Worm (Caenorhabditis elegans) whole organism, early embryonic: ENCODE measurements around the gene F12A10.6.

Experiments
- B0310.2 ChIP-seq: sonication (generic microtip); optimal IDR thresholded peaks from 2 replicates; lab custom pipeline; 2016; ENCODE audit warnings: mild to moderate bottlenecking, missing genetic modification characterization, missing compliant biosample characterization
- F13C5.2 ChIP-seq: sonication (generic microtip); optimal IDR thresholded peaks from 2 replicates; lab custom pipeline; 2017; ENCODE audit warnings: mild to moderate bottlenecking, missing genetic modification characterization, inconsistent platforms, missing compliant biosample characterization
- aly-1 ChIP-seq: sonication (generic microtip); optimal IDR thresholded peaks from 2 replicates; lab custom pipeline; 2016; ENCODE audit warnings: missing genetic modification characterization, missing compliant biosample characterization
- ama-1 ChIP-seq: fragments of 150-350 bp; optimal IDR thresholded peaks from 2 replicates; lab custom pipeline; 2014
- ceh-13 ChIP-seq: fragments of 200-800 bp; sonication (Bioruptor generic); optimal IDR thresholded peaks from 2 replicates; lab custom pipeline; 2018; ENCODE audit warnings: mild to moderate bottlenecking, missing genetic modification characterization, missing compliant biosample characterization
- ceh-36 ChIP-seq: sonication (generic microtip); optimal IDR thresholded peaks from 2 replicates; lab custom pipeline; 2016; ENCODE audit warnings: missing genetic modification characterization, inconsistent platforms, missing compliant biosample characterization
- ets-7 ChIP-seq: sonication (generic microtip); optimal IDR thresholded peaks from 2 replicates; lab custom pipeline; 2016; ENCODE audit warnings: missing genotype, missing genetic modification characterization, missing compliant biosample characterization
- flt-1 ChIP-seq: fragments of 200-800 bp; sonication (Bioruptor generic); IDR thresholded peaks from 2 replicates; pipeline ENCODE4 v1.3.6; 2022; ENCODE audit warnings: missing genetic modification characterization, missing compliant biosample characterization
- hmbx-1 ChIP-seq: sonication (generic microtip); optimal IDR thresholded peaks from 2 replicates; lab custom pipeline; 2016; ENCODE audit warnings: mild to moderate bottlenecking, missing genetic modification characterization, missing compliant biosample characterization
- hmg-4 ChIP-seq: fragments of 200-800 bp; sonication (Bioruptor generic); optimal IDR thresholded peaks from 2 replicates; lab custom pipeline; 2018; ENCODE audit warnings: mild to moderate bottlenecking, missing genetic modification characterization, missing compliant biosample characterization
- hnd-1 ChIP-seq: sonication (generic microtip); optimal IDR thresholded peaks from 2 replicates; lab custom pipeline; 2016; ENCODE audit warnings: missing genetic modification characterization, missing compliant biosample characterization
- pes-1 ChIP-seq: fragments of 200-800 bp; sonication (Bioruptor generic); IDR thresholded peaks from 2 replicates; pipeline ENCODE4 v1.3.6; 2022; ENCODE audit warnings: missing genetic modification reagents, missing genetic modification characterization, missing compliant biosample characterization
- scrt-1 ChIP-seq: fragments of 200-800 bp; sonication (Bioruptor generic); IDR thresholded peaks from 2 replicates; pipeline ENCODE4 v1.3.6; 2022; ENCODE audit warnings: missing genetic modification characterization, missing compliant biosample characterization
- sea-1 ChIP-seq: fragments of 200-800 bp; sonication (Bioruptor generic); conservative IDR thresholded peaks from 2 replicates; pipeline ENCODE4 v1.3.6; 2022; ENCODE audit warnings: missing genetic modification characterization, missing compliant biosample characterization
- tbx-11 ChIP-seq: fragments of 200-800 bp; sonication (Bioruptor generic); IDR thresholded peaks from 2 replicates; pipeline ENCODE4 v1.3.6; 2022; ENCODE audit warnings: missing genetic modification characterization, missing compliant biosample characterization
- tbx-37 ChIP-seq: fragments of 200-800 bp; sonication (Bioruptor generic); conservative IDR thresholded peaks from 2 replicates; pipeline ENCODE4 v1.3.6; 2022; ENCODE audit warnings: missing genetic modification reagents, missing genetic modification characterization, missing compliant biosample characterization
- tra-4 ChIP-seq: sonication (generic microtip); optimal IDR thresholded peaks from 2 replicates; lab custom pipeline; 2017; ENCODE audit warnings: missing genetic modification characterization, missing compliant biosample characterization

F12A10.6 gene

DNA sequence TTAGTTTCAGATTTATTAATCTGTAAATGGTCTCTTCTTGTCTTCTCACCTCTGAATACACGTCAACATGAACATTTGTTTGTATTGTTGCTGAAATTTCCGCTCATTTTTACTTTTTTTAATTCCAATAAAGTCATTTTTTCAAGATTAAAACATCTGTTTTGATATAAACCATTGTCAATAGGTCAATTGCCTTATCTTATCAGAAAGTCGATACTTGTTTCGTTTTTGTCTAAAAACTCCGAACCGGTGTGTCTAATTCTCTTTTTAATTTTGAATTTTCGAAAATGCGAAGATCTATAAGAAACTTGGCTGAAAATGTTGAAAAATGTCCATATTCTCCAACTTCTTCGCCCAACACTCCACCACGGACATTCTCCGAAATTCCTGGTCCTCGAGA is 9.5 kb upstream of the F12A10.6 start, which contains the start of gene cyp-44A1:
Gene cyp-44A1, plus strand, starts transcription at position 285 of the 400 bp plus-strand sequence.
- no peak for TF ChIP-seq scrt-1 (GFP tag; lab: Robert Waterston, UW)
- TF ChIP-seq tbx-11 (GFP tag; lab: Robert Waterston, UW): no peak
- TF ChIP-seq tra-4 (tag; lab: Kevin White, UChicago): no peak
- TF ChIP-seq hmg-4 (GFP tag; lab: Kevin White, UChicago): no peak
- TF ChIP-seq hnd-1 (tag; lab: Kevin White, UChicago): no peak
- TF ChIP-seq ceh-36: no peak
- TF ChIP-seq ets-7 (tag; lab: Kevin White, UChicago): no peak
- no peak for TF ChIP-seq pes-1
- TF ChIP-seq aly-1 (tag; lab: Kevin White, UChicago): no peak
- no peak for TF ChIP-seq flt-1 (GFP tag; lab: Robert Waterston, UW)

DNA sequence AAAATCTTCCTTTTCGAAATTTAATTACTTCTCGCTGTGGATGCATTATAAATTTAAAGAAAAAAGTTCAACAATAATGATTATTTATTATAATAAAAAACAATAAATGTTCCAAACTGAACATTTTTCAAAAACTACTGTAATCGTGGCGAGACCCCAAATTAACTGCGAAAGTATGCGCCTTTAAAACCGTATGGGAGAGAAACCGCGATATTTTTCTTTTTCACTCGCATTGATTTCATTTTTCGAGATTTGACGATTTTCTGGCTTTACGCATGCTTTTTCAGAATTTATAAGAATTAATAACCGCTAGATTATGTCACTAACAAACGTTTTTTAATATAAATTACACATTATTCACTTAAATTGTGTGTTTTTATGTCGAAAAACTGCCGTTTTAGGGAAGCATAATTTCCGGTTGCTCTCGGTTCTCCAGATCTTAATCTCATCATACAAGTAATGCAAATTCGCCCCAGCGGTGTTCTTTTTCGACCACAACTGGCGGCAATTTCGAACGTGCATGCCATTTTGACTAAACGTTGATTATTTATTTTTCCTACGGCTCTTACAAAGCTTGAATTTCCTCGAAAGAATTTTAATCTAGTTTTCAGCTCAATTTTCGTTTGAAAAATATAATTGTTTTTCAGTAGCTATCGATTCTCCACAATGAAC is 6.8 kb upstream of the F12A10.6 start, which contains the start of gene F12A10.8:
Gene F12A10.8, minus strand, starts transcription at position 79 of the 672 bp plus-strand sequence.
- TF ChIP-seq hnd-1 (tag; lab: Kevin White, UChicago) (no peak), B0310.2 (tag; lab: Kevin White, UChicago) (no peak), hmg-4 (GFP tag; lab: Kevin White, UChicago) (no peak), pes-1 (no peak), ama-1 (no peak), ceh-13 (GFP tag; lab: Kevin White, UChicago) (no peak), flt-1 (GFP tag; lab: Robert Waterston, UW) (no peak), sea-1 (no peak), tbx-37 (GFP tag; lab: Robert Waterston, UW) (no peak), F13C5.2 (tag; lab: Kevin White, UChicago) (no peak), tra-4 (tag; lab: Kevin White, UChicago) (no peak), ets-7 (tag; lab: Kevin White, UChicago) (no peak), tbx-11 (GFP tag; lab: Robert Waterston, UW) (no peak), scrt-1 (GFP tag; lab: Robert Waterston, UW) (no peak)

- TF ChIP-seq hmbx-1 (no peak), hmg-4 (GFP tag; lab: Kevin White, UChicago) (no peak), sea-1 (no peak), ceh-13 (GFP tag; lab: Kevin White, UChicago) (no peak), scrt-1 (GFP tag; lab: Robert Waterston, UW) (no peak), tra-4 (tag; lab: Kevin White, UChicago) (no peak), tbx-11 (GFP tag; lab: Robert Waterston, UW) (no peak), aly-1 (tag; lab: Kevin White, UChicago) (no peak), F13C5.2 (tag; lab: Kevin White, UChicago) (no peak), ceh-36 (no peak), ets-7 (tag; lab: Kevin White, UChicago) (no peak), pes-1 (no peak), tbx-37 (GFP tag; lab: Robert Waterston, UW) (no peak), flt-1 (GFP tag; lab: Robert Waterston, UW) (no peak), ama-1 (no peak), B0310.2 (tag; lab: Kevin White, UChicago) (no peak), hnd-1 (tag; lab: Kevin White, UChicago) (no peak)
Observed at ce11 chrII:5500470-5500869, 6.2 kb upstream of the F12A10.6 start, which contains the start of gene fzy-1. Gene fzy-1, plus strand, starts transcription at chrII:5500770.

DNA sequence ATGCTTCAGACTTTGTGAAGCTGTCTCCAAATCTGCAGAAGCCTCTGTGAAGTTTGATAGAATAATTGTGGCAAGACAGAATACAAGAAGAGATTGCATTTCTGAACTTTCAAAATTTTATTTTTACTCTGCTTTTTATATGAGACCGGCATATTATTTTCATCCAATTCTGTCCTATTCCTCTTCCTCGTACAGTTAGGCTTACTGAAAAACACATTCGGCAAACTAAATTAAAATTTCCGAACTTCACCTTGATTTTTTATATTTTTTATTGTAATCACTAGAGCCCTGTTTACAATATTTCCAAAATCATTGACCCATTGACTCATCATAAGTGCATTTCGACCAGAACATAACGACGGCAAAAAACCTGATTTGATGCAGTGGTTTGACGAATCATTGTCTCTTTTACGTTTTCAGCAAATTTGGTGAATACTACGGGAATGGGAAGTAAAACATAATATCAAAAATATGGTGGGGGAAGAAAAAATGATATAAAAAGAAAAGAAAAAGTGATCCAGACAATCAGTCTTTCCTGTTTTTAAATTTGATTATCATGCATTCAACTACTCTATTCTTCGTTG is 3.9 kb upstream of the F12A10.6 start, which contains the start of the genes suex-1 and F12A10.9:
Gene suex-1, minus strand, starts transcription at position 101 of the 584 bp plus-strand sequence.
Gene F12A10.9, plus strand, starts transcription at position 534 of the 584 bp plus-strand sequence.
- TF ChIP-seq ets-7 (tag; lab: Kevin White, UChicago): no peak
- TF ChIP-seq hmbx-1: no peak
- no peak for TF ChIP-seq pes-1
- no peak for TF ChIP-seq ama-1
- TF ChIP-seq B0310.2 (tag; lab: Kevin White, UChicago): no peak
- TF ChIP-seq hmg-4 (GFP tag; lab: Kevin White, UChicago): no peak
- TF ChIP-seq hnd-1 (tag; lab: Kevin White, UChicago): no peak
- no peak for TF ChIP-seq tbx-11 (GFP tag; lab: Robert Waterston, UW)
- no peak for TF ChIP-seq aly-1 (tag; lab: Kevin White, UChicago)
- TF ChIP-seq ceh-13 (GFP tag; lab: Kevin White, UChicago): no peak
- TF ChIP-seq scrt-1 (GFP tag; lab: Robert Waterston, UW): no peak
- TF ChIP-seq tbx-37 (GFP tag; lab: Robert Waterston, UW): no peak
- TF ChIP-seq F13C5.2 (tag; lab: Kevin White, UChicago): no peak
- no peak for TF ChIP-seq ceh-36
- no peak for TF ChIP-seq flt-1 (GFP tag; lab: Robert Waterston, UW)
- TF ChIP-seq tra-4 (tag; lab: Kevin White, UChicago): no peak
- TF ChIP-seq sea-1: no peak

DNA sequence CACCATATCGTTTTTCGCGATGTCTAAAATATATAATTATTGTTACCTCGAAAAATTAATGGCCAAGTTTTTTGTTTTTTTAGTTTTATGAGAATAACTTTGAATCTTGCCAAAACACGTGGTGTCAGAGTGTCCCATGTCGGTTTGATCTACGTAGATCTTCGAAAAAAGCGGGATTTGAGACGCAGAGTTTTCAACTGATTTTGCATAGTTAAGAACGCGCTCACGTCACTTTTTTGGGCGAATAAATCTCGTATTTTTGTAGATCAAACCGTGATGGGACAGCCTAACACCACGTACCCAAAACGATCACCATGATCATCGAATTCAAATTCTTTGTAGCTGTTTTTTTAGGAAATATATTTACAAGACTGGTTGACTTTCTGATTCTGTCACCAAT is 3.2 kb upstream of the F12A10.6 start:
- TF ChIP-seq tra-4 (tag; lab: Kevin White, UChicago) (no peak), B0310.2 (tag; lab: Kevin White, UChicago) (no peak), sea-1 (no peak)

DNA sequence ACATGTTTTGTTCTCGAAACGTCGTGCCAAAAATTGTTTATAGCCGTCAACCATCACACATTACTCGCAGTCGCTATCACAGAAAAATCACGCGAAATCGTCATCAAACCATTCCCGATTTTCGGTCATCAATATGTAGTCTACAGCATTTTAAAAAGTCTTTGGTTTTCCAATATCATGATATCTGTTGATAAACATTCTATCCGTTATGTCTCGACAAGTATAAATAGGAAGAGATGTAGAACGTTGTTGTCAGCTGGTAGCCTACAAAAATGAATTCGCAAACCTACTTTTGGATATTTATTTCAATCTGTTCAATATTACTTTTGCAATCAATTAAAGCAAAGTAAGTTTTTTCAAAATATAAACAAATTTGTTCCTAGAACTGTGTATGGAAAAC is 2.1 kb upstream of the F12A10.6 start, which contains the start of gene F12A10.1:
Gene F12A10.1, plus strand, starts transcription at position 166 of the 400 bp plus-strand sequence.
- TF ChIP-seq ceh-13 (GFP tag; lab: Kevin White, UChicago): no peak
- TF ChIP-seq aly-1 (tag; lab: Kevin White, UChicago): no peak
- TF ChIP-seq ets-7 (tag; lab: Kevin White, UChicago): no peak
- TF ChIP-seq B0310.2 (tag; lab: Kevin White, UChicago): no peak
- TF ChIP-seq tbx-37 (GFP tag; lab: Robert Waterston, UW): no peak

- no peak for TF ChIP-seq tbx-11 (GFP tag; lab: Robert Waterston, UW)
- TF ChIP-seq hmbx-1: no peak
- TF ChIP-seq pes-1: no peak
- no peak for TF ChIP-seq flt-1 (GFP tag; lab: Robert Waterston, UW)
- TF ChIP-seq B0310.2 (tag; lab: Kevin White, UChicago): no peak
- TF ChIP-seq ceh-36: no peak
Observed at ce11 chrII:5487844-5488243, 6.5 kb downstream of the F12A10.6 start, which contains the start of gene nep-5. Gene nep-5, plus strand, starts transcription at chrII:5488144.
